Fruit fly (Drosophila melanogaster) whole organism, embryonic: ENCODE results near the gene baf.
A peak's percentile ranks its signal among the peaks of the same experiment; 100 is the strongest.

Experiments used
- Atf3 ChIP-seq: fragments of 200-800 bp; sonication (Bioruptor generic); optimal IDR thresholded peaks from 3 replicates; lab custom pipeline; 2016; ENCODE audit warnings: missing biosample characterization, missing genetic modification characterization
- CG1024 ChIP-seq: fragments of 200-800 bp; sonication (Bioruptor generic); IDR thresholded peaks from 2 replicates; pipeline ENCODE4 v1.3.6; 2022; ENCODE audit warnings: missing biosample characterization, missing genetic modification characterization
- CG10431 ChIP-seq: fragments of 200-800 bp; sonication (Bioruptor generic); optimal IDR thresholded peaks from 3 replicates; lab custom pipeline; 2018; ENCODE audit warnings: missing biosample characterization, mild to moderate bottlenecking, missing genetic modification characterization
- CG10543 ChIP-seq: fragments of 200-800 bp; sonication (Bioruptor generic); optimal IDR thresholded peaks from 3 replicates; lab custom pipeline; 2017; ENCODE audit warnings: missing biosample characterization, mild to moderate bottlenecking, missing genetic modification characterization, moderate library complexity
- CG10654 ChIP-seq: fragments of 200-800 bp; sonication (Bioruptor generic); optimal IDR thresholded peaks from 2 replicates; lab custom pipeline; 2016; ENCODE audit warnings: missing biosample characterization, missing genetic modification characterization
- CG11085 ChIP-seq: fragments of 200-800 bp; sonication (Bioruptor generic); IDR thresholded peaks from 2 replicates; pipeline ENCODE4 v1.3.6; 2022; ENCODE audit warnings: missing biosample characterization, missing genetic modification characterization
- CG11695 ChIP-seq: fragments of 200-800 bp; sonication (Bioruptor generic); IDR thresholded peaks from 3 replicates; pipeline ENCODE4 v1.3.6; 2022; ENCODE audit warnings: missing biosample characterization, missing genetic modification characterization
- CG12236 ChIP-seq: fragments of 200-800 bp; sonication (Bioruptor generic); optimal IDR thresholded peaks from 2 replicates; lab custom pipeline; 2016; ENCODE audit warnings: missing biosample characterization, missing genetic modification characterization
- CG13894 ChIP-seq: fragments of 200-800 bp; sonication (Bioruptor generic); optimal IDR thresholded peaks from 3 replicates; lab custom pipeline; 2018; ENCODE audit warnings: missing biosample characterization, mild to moderate bottlenecking, missing genetic modification characterization, moderate library complexity
- CG14441 ChIP-seq: fragments of 200-800 bp; sonication (Bioruptor generic); IDR thresholded peaks from 2 replicates; pipeline ENCODE4 v1.3.6; 2022; ENCODE audit warnings: missing biosample characterization, missing genetic modification characterization
- CG17568 ChIP-seq: fragments of 200-800 bp; sonication (Bioruptor generic); optimal IDR thresholded peaks from 2 replicates; lab custom pipeline; 2018; ENCODE audit warnings: missing biosample characterization, mild to moderate bottlenecking, missing genetic modification characterization, moderate library complexity
- CG17912 ChIP-seq: fragments of 200-800 bp; sonication (Bioruptor generic); optimal IDR thresholded peaks from 2 replicates; lab custom pipeline; 2018; ENCODE audit warnings: missing biosample characterization, mild to moderate bottlenecking, missing genetic modification characterization
- CG18476 ChIP-seq: fragments of 200-800 bp; sonication (Bioruptor generic); optimal IDR thresholded peaks from 2 replicates; lab custom pipeline; 2016; ENCODE audit warnings: missing biosample characterization, mild to moderate bottlenecking, missing genetic modification characterization
- CG18764 ChIP-seq: fragments of 200-800 bp; sonication (Bioruptor generic); optimal IDR thresholded peaks from 3 replicates; lab custom pipeline; 2016; ENCODE audit warnings: missing biosample characterization, missing genetic modification characterization
- CG3407 ChIP-seq: fragments of 200-800 bp; sonication (Bioruptor generic); optimal IDR thresholded peaks from 2 replicates; lab custom pipeline; 2018; ENCODE audit warnings: missing biosample characterization, mild to moderate bottlenecking, missing genetic modification characterization
- CG34422 ChIP-seq: fragments of 200-800 bp; sonication (Bioruptor generic); IDR thresholded peaks from 3 replicates; pipeline ENCODE4 v1.3.6; 2022; ENCODE audit warnings: missing biosample characterization, missing genetic modification characterization
- CG3838 ChIP-seq: fragments of 200-800 bp; sonication (Bioruptor generic); optimal IDR thresholded peaks from 3 replicates; lab custom pipeline; 2016; ENCODE audit warnings: missing biosample characterization, missing genetic modification characterization
- CG9727 ChIP-seq: fragments of 200-800 bp; sonication (Bioruptor generic); optimal IDR thresholded peaks from 3 replicates; lab custom pipeline; 2017; ENCODE audit warnings: missing biosample characterization, mild to moderate bottlenecking, missing genetic modification characterization
- CHES-1-like ChIP-seq: fragments of 200-800 bp; sonication (Bioruptor generic); optimal IDR thresholded peaks from 2 replicates; lab custom pipeline; 2016; ENCODE audit warnings: missing biosample characterization, missing genetic modification characterization
- CTCF ChIP-seq: fragments of 200-800 bp; sonication (Bioruptor generic); optimal IDR thresholded peaks from 2 replicates; lab custom pipeline; 2017; ENCODE audit warnings: missing biosample characterization, mild to moderate bottlenecking, missing genetic modification characterization, moderate library complexity
- D19A ChIP-seq: fragments of 200-800 bp; optimal IDR thresholded peaks from 3 replicates; lab custom pipeline; 2019; ENCODE audit warnings: missing biosample characterization, mild to moderate bottlenecking, missing genetic modification characterization, moderate library complexity
- Dfd ChIP-seq, 2 experiments: fragments of >200 bp; optimal IDR thresholded peaks; 2 replicates each; lab custom pipeline; 2017; ENCODE audit warnings: missing biosample characterization in 2 of 2, missing genetic modification characterization in 2 of 2
- Doc2 ChIP-seq: fragments of 200-800 bp; sonication (Bioruptor generic); IDR thresholded peaks from 2 replicates; pipeline ENCODE4 v1.3.6; 2022; ENCODE audit warnings: missing biosample characterization, missing genetic modification characterization
- Fer2 ChIP-seq: fragments of 200-800 bp; sonication (Bioruptor generic); optimal IDR thresholded peaks from 2 replicates; lab custom pipeline; 2018; ENCODE audit warnings: missing biosample characterization, mild to moderate bottlenecking, missing genetic modification characterization, moderate library complexity
- HLH3B ChIP-seq: fragments of 200-800 bp; sonication (Bioruptor generic); IDR thresholded peaks from 2 replicates; pipeline ENCODE4 v1.3.6; 2022; ENCODE audit warnings: missing biosample characterization, missing genetic modification characterization
- Hmr ChIP-seq: fragments of 200-800 bp; sonication (Bioruptor generic); optimal IDR thresholded peaks from 3 replicates; lab custom pipeline; 2017; ENCODE audit warnings: mild to moderate bottlenecking, missing biosample characterization, missing genetic modification reagents, missing genetic modification characterization
- MTF-1 ChIP-seq: fragments of 200-800 bp; sonication (Bioruptor generic); optimal IDR thresholded peaks from 2 replicates; lab custom pipeline; 2018; ENCODE audit warnings: missing biosample characterization, mild to moderate bottlenecking, missing genetic modification characterization, borderline replicate concordance
- Med ChIP-seq: fragments of 200-800 bp; sonication (Bioruptor generic); peaks from one replicate; lab custom pipeline; 2016; ENCODE audit warnings: missing biosample characterization, missing genetic modification characterization, mild to moderate bottlenecking, inconsistent platforms, moderate library complexity
- Meics ChIP-seq: fragments of 200-800 bp; sonication (Bioruptor generic); optimal IDR thresholded peaks from 2 replicates; lab custom pipeline; 2017; ENCODE audit warnings: missing biosample characterization, mild to moderate bottlenecking, missing genetic modification characterization
- Mes4 ChIP-seq: fragments of 200-800 bp; sonication (Bioruptor generic); optimal IDR thresholded peaks from 2 replicates; lab custom pipeline; 2016; ENCODE audit warnings: missing biosample characterization, missing genetic modification characterization
- caup ChIP-seq: fragments of 200-800 bp; sonication (Bioruptor generic); optimal IDR thresholded peaks from 3 replicates; lab custom pipeline; 2017; ENCODE audit warnings: missing biosample characterization, mild to moderate bottlenecking, missing genetic modification characterization, moderate library complexity; ENCODE audit not compliant: severe bottlenecking
- chn ChIP-seq: fragments of 200-800 bp; sonication (Bioruptor generic); optimal IDR thresholded peaks from 2 replicates; lab custom pipeline; 2016; ENCODE audit warnings: missing biosample characterization, missing genetic modification characterization
- croc ChIP-seq: fragments of 200-800 bp; sonication (Bioruptor generic); conservative IDR thresholded peaks from 3 replicates; pipeline ENCODE4 v1.3.6; 2022; ENCODE audit warnings: missing biosample characterization, missing genetic modification characterization
- dan ChIP-seq: fragments of 200-800 bp; sonication (Bioruptor generic); IDR thresholded peaks from 2 replicates; pipeline ENCODE4 v1.3.6; 2022; ENCODE audit warnings: missing biosample characterization, missing genetic modification characterization
- dpn ChIP-seq, 2 experiments: fragments of 200-800 bp; sonication (Bioruptor generic); optimal IDR thresholded peaks; 3 replicates each; lab custom pipeline; 2016; ENCODE audit warnings: missing biosample characterization in 2 of 2, missing genetic modification characterization in 2 of 2
- emc ChIP-seq: fragments of 200-800 bp; sonication (Bioruptor generic); optimal IDR thresholded peaks from 2 replicates; lab custom pipeline; 2016; ENCODE audit warnings: missing biosample characterization, missing genetic modification characterization
- eyg ChIP-seq: fragments of 200-800 bp; sonication (Bioruptor generic); optimal IDR thresholded peaks from 3 replicates; lab custom pipeline; 2016; ENCODE audit warnings: missing biosample characterization, missing genetic modification characterization
- gfzf ChIP-seq: fragments of 200-800 bp; sonication (Bioruptor generic); optimal IDR thresholded peaks from 2 replicates; lab custom pipeline; 2016; ENCODE audit warnings: missing biosample characterization, mild to moderate bottlenecking, missing genetic modification characterization, moderate library complexity
- grau ChIP-seq: fragments of 200-800 bp; optimal IDR thresholded peaks from 3 replicates; lab custom pipeline; 2019; ENCODE audit warnings: missing biosample characterization, mild to moderate bottlenecking, missing genetic modification characterization, moderate library complexity
- gsb ChIP-seq: fragments of 200-800 bp; sonication (Bioruptor generic); IDR thresholded peaks from 2 replicates; pipeline ENCODE4 v1.3.6; 2022; ENCODE audit warnings: missing biosample characterization, missing genetic modification characterization
- hth ChIP-seq: fragments of >200 bp; optimal IDR thresholded peaks from 2 replicates; lab custom pipeline; 2017; ENCODE audit warnings: inconsistent platforms
- jumu ChIP-seq: fragments of 200-800 bp; sonication (Bioruptor generic); optimal IDR thresholded peaks from 3 replicates; lab custom pipeline; 2016; ENCODE audit warnings: missing biosample characterization, missing genetic modification characterization
- lov ChIP-seq, 2 experiments: fragments of 200-800 bp in 1 of 2; fragments of >200 bp in 1 of 2; sonication (Bioruptor generic) in 1 of 2; IDR thresholded peaks in 1 of 2; optimal IDR thresholded peaks in 1 of 2; 2 replicates in 1 of 2; 3 replicates in 1 of 2; pipeline versions ENCODE4 v1.3.6 to Lab custom; 2017 to 2022; ENCODE audit warnings: missing biosample characterization in 1 of 2, missing genetic modification characterization in 1 of 2
- nom ChIP-seq: fragments of 200-800 bp; sonication (Bioruptor generic); optimal IDR thresholded peaks from 2 replicates; lab custom pipeline; 2017; ENCODE audit warnings: missing biosample characterization, missing genetic modification characterization, mild to moderate bottlenecking, moderate library complexity, missing genetic modification reagents
- oc ChIP-seq: fragments of 200-800 bp; sonication (Bioruptor generic); optimal IDR thresholded peaks from 2 replicates; lab custom pipeline; 2018; ENCODE audit warnings: missing biosample characterization, mild to moderate bottlenecking, missing genetic modification characterization, moderate library complexity
- p53 ChIP-seq: fragments of 200-800 bp; sonication (Bioruptor generic); optimal IDR thresholded peaks from 2 replicates; lab custom pipeline; 2016; ENCODE audit warnings: missing biosample characterization, missing genetic modification characterization
- prd ChIP-seq, 3 experiments: fragments of >200 bp in 2 of 3; fragments of 200-800 bp in 1 of 3; sonication (Bioruptor generic) in 1 of 3; optimal IDR thresholded peaks in 2 of 3; IDR thresholded peaks in 1 of 3; 2 replicates in 2 of 3; 3 replicates in 1 of 3; pipeline versions ENCODE4 v1.3.6 to Lab custom; 2017 to 2022; ENCODE audit warnings: missing biosample characterization in 1 of 3, missing genetic modification characterization in 1 of 3
- salm ChIP-seq: fragments of 200-800 bp; sonication (Bioruptor generic); optimal IDR thresholded peaks from 2 replicates; lab custom pipeline; 2018; ENCODE audit warnings: missing biosample characterization, mild to moderate bottlenecking, missing genetic modification characterization
- schlank ChIP-seq: fragments of 200-800 bp; sonication (Bioruptor generic); optimal IDR thresholded peaks from 2 replicates; lab custom pipeline; 2018; ENCODE audit warnings: missing biosample characterization, mild to moderate bottlenecking, missing genetic modification characterization
- sens-2 ChIP-seq: fragments of 200-800 bp; sonication (Bioruptor generic); IDR thresholded peaks from 2 replicates; pipeline ENCODE4 v1.3.6; 2022; ENCODE audit warnings: missing biosample characterization, missing genetic modification characterization
- trem ChIP-seq: fragments of 200-800 bp; optimal IDR thresholded peaks from 3 replicates; lab custom pipeline; 2019; ENCODE audit warnings: missing biosample characterization, mild to moderate bottlenecking, missing genetic modification characterization, moderate library complexity

The baf gene

DNA sequence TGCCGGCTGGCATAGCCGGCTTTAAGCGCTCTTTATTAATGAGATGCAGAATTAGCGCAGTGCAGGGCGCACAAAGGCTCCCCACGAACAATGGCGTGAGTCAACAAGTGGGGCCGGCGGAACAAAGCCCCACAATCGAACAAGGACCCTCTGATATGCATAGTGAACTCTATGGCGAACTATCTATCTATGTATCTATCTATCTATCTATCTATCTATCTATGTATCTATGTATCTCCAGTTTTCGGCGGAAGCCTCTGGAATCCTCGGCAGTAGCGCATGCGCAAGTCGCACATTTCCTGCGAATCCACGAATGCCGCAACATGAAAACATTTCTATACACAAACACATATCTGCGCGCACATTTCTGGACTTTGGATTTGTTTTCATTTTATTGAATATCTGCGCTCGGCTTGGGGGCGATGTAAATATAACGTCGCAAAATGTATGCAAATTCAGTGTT, 28.7 kb upstream of the baf start (continued):
- TF ChIP-seq Hmr (GFP tag; lab: Kevin White, UChicago), result peak; percentile 55
- no peak for TF ChIP-seq CG14441 (GFP tag; lab: Robert Waterston, UW)
- TF ChIP-seq grau, result peak; percentile 49
- TF ChIP-seq gfzf (GFP tag; lab: Kevin White, UChicago), result no peak
- peak; percentile 40 for TF ChIP-seq schlank (tag; lab: Kevin White, UChicago)
- no peak for TF ChIP-seq CG1024 (GFP tag; lab: Robert Waterston, UW)
- no peak for TF ChIP-seq Doc2 (GFP tag; lab: Robert Waterston, UW)
- TF ChIP-seq CG13894 (tag; lab: Kevin White, UChicago), result peak; percentile 22
- TF ChIP-seq HLH3B, result no peak
- no peak for TF ChIP-seq CG11695 (GFP tag; lab: Robert Waterston, UW)
- no peak for TF ChIP-seq Atf3 (GFP tag; lab: Kevin White, UChicago)
- TF ChIP-seq MTF-1 (GFP tag; lab: Kevin White, UChicago), result no peak
- TF ChIP-seq trem (tag; lab: Kevin White, UChicago), result no peak
- TF ChIP-seq CTCF (GFP tag; lab: Kevin White, UChicago), result no peak
- TF ChIP-seq CG10543 (GFP tag; lab: Kevin White, UChicago), result peak; percentile 25
- TF ChIP-seq jumu (GFP tag; lab: Kevin White, UChicago), result no peak
- no peak for TF ChIP-seq CG10654
- no peak for TF ChIP-seq D19A
- TF ChIP-seq CHES-1-like, result no peak
- TF ChIP-seq Mes4 (GFP tag; lab: Kevin White, UChicago), result no peak
- no peak for TF ChIP-seq Fer2 (tag; lab: Kevin White, UChicago)
- TF ChIP-seq Dfd (GFP tag; optimal IDR thresholded peaks at IDR 0.05; lab: Kevin White, UChicago), result no peak
- peak; percentile 98 for TF ChIP-seq nom
- TF ChIP-seq dpn (GFP tag; optimal IDR thresholded peaks at IDR 0.05; lab: Kevin White, UChicago), result peak; percentile 7 to 26
- TF ChIP-seq CG11085 (GFP tag; lab: Robert Waterston, UW), result no peak
- TF ChIP-seq CG18476 (GFP tag; lab: Kevin White, UChicago), result no peak
- peak; percentile 66 for TF ChIP-seq Meics (GFP tag; lab: Kevin White, UChicago)
- TF ChIP-seq chn (GFP tag; lab: Kevin White, UChicago), result no peak
- no peak for TF ChIP-seq CG10431 (GFP tag; lab: Kevin White, UChicago)
- 0 out of 3 replicates have a peak, but pooled peaks have one; percentile 30 for TF ChIP-seq CG34422
- TF ChIP-seq CG9727 (GFP tag; lab: Kevin White, UChicago), result peak; percentile 44
- no peak for TF ChIP-seq eyg (GFP tag; lab: Kevin White, UChicago)
- no peak for TF ChIP-seq prd (optimal IDR thresholded peaks at IDR 0.05; lab: Kevin White, UChicago)
- 0 out of 3 replicates have a peak, but pooled peaks have one; percentile 3 for TF ChIP-seq prd (GFP tag; IDR thresholded peaks at IDR 0.05; lab: Robert Waterston, UW)
- TF ChIP-seq sens-2, result no peak
- TF ChIP-seq lov (optimal IDR thresholded peaks at IDR 0.05; lab: Kevin White, UChicago), result no peak
- TF ChIP-seq lov (GFP tag; IDR thresholded peaks at IDR 0.05; lab: Robert Waterston, UW), result no peak
- TF ChIP-seq dan (GFP tag; lab: Robert Waterston, UW), result no peak
- no peak for TF ChIP-seq p53 (GFP tag; lab: Kevin White, UChicago)
- no peak for TF ChIP-seq CG12236 (GFP tag; lab: Kevin White, UChicago)
- TF ChIP-seq Med (GFP tag; lab: Kevin White, UChicago), result peak; percentile 82
- TF ChIP-seq CG3407 (GFP tag; lab: Kevin White, UChicago), result no peak
- TF ChIP-seq CG17568 (GFP tag; lab: Kevin White, UChicago), result no peak
- no peak for TF ChIP-seq CG18764
- TF ChIP-seq gsb (GFP tag; lab: Robert Waterston, UW), result no peak
- peak; percentile 25 for TF ChIP-seq caup
- no peak for TF ChIP-seq CG3838 (GFP tag; lab: Kevin White, UChicago)
- TF ChIP-seq CG17912 (GFP tag; lab: Kevin White, UChicago), result no peak
- TF ChIP-seq salm, result no peak
- no peak for TF ChIP-seq oc (tag; lab: Kevin White, UChicago)
- no peak for TF ChIP-seq hth (lab: Kevin White, UChicago)
- no peak for TF ChIP-seq croc (GFP tag; lab: Robert Waterston, UW)
- peak; percentile 19 for TF ChIP-seq emc (GFP tag; lab: Kevin White, UChicago)
